Worm (Caenorhabditis elegans) whole organism, mixed stage, embryonic: ENCODE measurements around the gene fntb-1.

Source experiments
- M03D4.4 ChIP-seq: sonication (generic microtip); optimal IDR thresholded peaks from 2 replicates; lab custom pipeline; 2017; ENCODE audit warnings: mild to moderate bottlenecking, missing genetic modification characterization, missing compliant biosample characterization
- bed-3 ChIP-seq: fragments of 200-800 bp; sonication (Bioruptor generic); optimal IDR thresholded peaks from 3 replicates; lab custom pipeline; 2018; ENCODE audit warnings: mild to moderate bottlenecking, missing genetic modification characterization, moderate library complexity, missing compliant biosample characterization
- blmp-1 ChIP-seq: fragments of 150-350 bp; optimal IDR thresholded peaks from 2 replicates; lab custom pipeline; 2014; ENCODE audit warnings: missing biosample characterization, missing genetic modification characterization
- ceh-39 ChIP-seq: fragments of 150-350 bp; optimal IDR thresholded peaks from 2 replicates; lab custom pipeline; 2014; ENCODE audit warnings: missing biosample characterization, missing genetic modification characterization
- ceh-43 ChIP-seq: fragments of 200-800 bp; sonication (Bioruptor generic); optimal IDR thresholded peaks from 2 replicates; lab custom pipeline; 2018; ENCODE audit warnings: mild to moderate bottlenecking, missing genetic modification characterization, moderate library complexity, missing compliant biosample characterization
- ceh-83 ChIP-seq: fragments of 200-800 bp; sonication (Bioruptor generic); optimal IDR thresholded peaks from 2 replicates; lab custom pipeline; 2018; ENCODE audit warnings: mild to moderate bottlenecking, missing genetic modification characterization, missing compliant biosample characterization
- ces-1 ChIP-seq: fragments of 150-350 bp; optimal IDR thresholded peaks from 2 replicates; lab custom pipeline; 2014; ENCODE audit warnings: missing biosample characterization, missing genetic modification reagents, missing genetic modification characterization
- cnd-1 ChIP-seq: fragments of 200-800 bp; sonication (Bioruptor generic); optimal IDR thresholded peaks from 2 replicates; lab custom pipeline; 2018; ENCODE audit warnings: mild to moderate bottlenecking, missing genetic modification characterization, missing compliant biosample characterization
- drap-1 ChIP-seq: fragments of 200-800 bp; sonication (Bioruptor generic); optimal IDR thresholded peaks from 3 replicates; lab custom pipeline; 2018; ENCODE audit warnings: mild to moderate bottlenecking, missing genetic modification characterization, missing compliant biosample characterization
- elt-3 ChIP-seq: fragments of 150-350 bp; optimal IDR thresholded peaks from 2 replicates; lab custom pipeline; 2014; ENCODE audit warnings: missing biosample characterization, missing genetic modification characterization
- flh-1 ChIP-seq: fragments of 200-800 bp; sonication (Bioruptor generic); optimal IDR thresholded peaks from 2 replicates; lab custom pipeline; 2018; ENCODE audit warnings: mild to moderate bottlenecking, missing genetic modification characterization, moderate library complexity, missing compliant biosample characterization
- ham-2 ChIP-seq: fragments of 200-800 bp; sonication (Bioruptor generic); optimal IDR thresholded peaks from 2 replicates; lab custom pipeline; 2018; ENCODE audit warnings: mild to moderate bottlenecking, missing genetic modification characterization, missing compliant biosample characterization
- hlh-1 ChIP-seq: fragments of 150-350 bp; optimal IDR thresholded peaks from 2 replicates; lab custom pipeline; 2014; ENCODE audit warnings: missing biosample characterization, missing genetic modification reagents, missing genetic modification characterization
- lin-13 ChIP-seq: fragments of 150-350 bp; optimal IDR thresholded peaks from 2 replicates; lab custom pipeline; 2014; ENCODE audit warnings: missing biosample characterization, missing genetic modification characterization
- lin-32 ChIP-seq: fragments of 200-800 bp; sonication (Bioruptor generic); optimal IDR thresholded peaks from 2 replicates; lab custom pipeline; 2018; ENCODE audit warnings: mild to moderate bottlenecking, missing genetic modification characterization, missing compliant biosample characterization
- lsy-2 ChIP-seq: fragments of 150-350 bp; optimal IDR thresholded peaks from 2 replicates; lab custom pipeline; 2014; ENCODE audit warnings: missing biosample characterization, missing genetic modification characterization
- mab-5 ChIP-seq: fragments of 150-350 bp; optimal IDR thresholded peaks from 2 replicates; lab custom pipeline; 2014; ENCODE audit warnings: missing biosample characterization, missing genetic modification characterization
- mep-1 ChIP-seq: fragments of 150-350 bp; optimal IDR thresholded peaks from 2 replicates; lab custom pipeline; 2017; ENCODE audit warnings: missing biosample characterization, missing genetic modification reagents, missing genetic modification characterization, inconsistent platforms
- nhr-12 ChIP-seq: fragments of 150-350 bp; optimal IDR thresholded peaks from 2 replicates; lab custom pipeline; 2014; ENCODE audit warnings: missing biosample characterization, missing genetic modification characterization
- nhr-2 ChIP-seq: fragments of 150-350 bp; optimal IDR thresholded peaks from 2 replicates; lab custom pipeline; 2014; ENCODE audit warnings: missing biosample characterization, missing genetic modification characterization
- nhr-28 ChIP-seq: fragments of 150-350 bp; optimal IDR thresholded peaks from 2 replicates; lab custom pipeline; 2014; ENCODE audit warnings: missing biosample characterization, missing genetic modification characterization
- nhr-76 ChIP-seq: sonication (generic microtip); optimal IDR thresholded peaks from 2 replicates; lab custom pipeline; 2017; ENCODE audit warnings: missing biosample characterization, missing genetic modification characterization
- pha-4 ChIP-seq: fragments of 150-350 bp; optimal IDR thresholded peaks from 2 replicates; lab custom pipeline; 2018; ENCODE audit warnings: missing biosample characterization, missing genetic modification reagents, missing genetic modification characterization
- sem-2 ChIP-seq: fragments of 200-800 bp; sonication (Bioruptor generic); optimal IDR thresholded peaks from 2 replicates; lab custom pipeline; 2018; ENCODE audit warnings: mild to moderate bottlenecking, missing genetic modification characterization, missing compliant biosample characterization
- snpc-4 ChIP-seq: fragments of 150-350 bp; optimal IDR thresholded peaks from 2 replicates; lab custom pipeline; 2014; ENCODE audit warnings: missing biosample characterization, missing genetic modification characterization
- sptf-1 ChIP-seq: sonication (generic microtip); optimal IDR thresholded peaks from 2 replicates; lab custom pipeline; 2017; ENCODE audit warnings: mild to moderate bottlenecking, missing genetic modification characterization, moderate library complexity, missing compliant biosample characterization
- tbx-8 ChIP-seq: fragments of 200-800 bp; sonication (Bioruptor generic); optimal IDR thresholded peaks from 2 replicates; lab custom pipeline; 2018; ENCODE audit warnings: mild to moderate bottlenecking, missing genetic modification characterization, moderate library complexity, missing compliant biosample characterization
- unc-39 ChIP-seq: fragments of 150-350 bp; optimal IDR thresholded peaks from 2 replicates; lab custom pipeline; 2014; ENCODE audit warnings: missing biosample characterization, missing genetic modification characterization
- unc-62 ChIP-seq: fragments of 150-350 bp; optimal IDR thresholded peaks from 2 replicates; lab custom pipeline; 2014; ENCODE audit warnings: missing biosample characterization, missing genetic modification reagents, missing genetic modification characterization
- zip-8 ChIP-seq: fragments of 150-350 bp; optimal IDR thresholded peaks from 2 replicates; lab custom pipeline; 2014; ENCODE audit warnings: missing biosample characterization, missing genetic modification characterization
- ztf-11 ChIP-seq: fragments of 150-350 bp; optimal IDR thresholded peaks from 2 replicates; lab custom pipeline; 2014; ENCODE audit warnings: missing biosample characterization, missing genetic modification characterization

The fntb-1 gene

ce11 chrV:14460615-14461102 lies 13.2 kb downstream of the fntb-1 start, which contains the start of gene F08H9.2:
F08H9.2 (plus strand) TSS chrV:14460665.
- no peak for TF ChIP-seq snpc-4 (tag; lab: Kevin White, UChicago)
- no peak for TF ChIP-seq ces-1 (GFP tag; lab: Kevin White, UChicago)
- no peak for TF ChIP-seq ceh-39 (tag; lab: Kevin White, UChicago)
- TF ChIP-seq, all 35 proteins: peak for 0

- TF ChIP-seq lin-13 (tag; lab: Kevin White, UChicago) (no peak), ceh-39 (tag; lab: Kevin White, UChicago) (no peak), nhr-2 (tag; lab: Kevin White, UChicago) (no peak), ztf-11 (tag; lab: Kevin White, UChicago) (no peak), pha-4 (tag; lab: Kevin White, UChicago) (no peak), hlh-1 (no peak), cnd-1 (tag; lab: Kevin White, UChicago) (no peak), sptf-1 (tag; lab: Kevin White, UChicago) (no peak)
- TF ChIP-seq, all 35 proteins: peak for 0
These were observed 15.2 kb downstream of the fntb-1 start for ce11 chrV:14462653-14463052.

ce11 chrV:14463087-14463486 lies 15.6 kb downstream of the fntb-1 start, which contains the start of gene F08H9.3:
F08H9.3 (minus strand) TSS chrV:14463338.
- peak; percentile 7 for TF ChIP-seq cnd-1 (tag; lab: Kevin White, UChicago)
- peak; percentile 14 for TF ChIP-seq drap-1 (GFP tag; lab: Kevin White, UChicago)

ce11 chrV:14464368-14464767 lies 16.9 kb downstream of the fntb-1 start, which contains the start of gene F08H9.4:
F08H9.4 (minus strand) TSS chrV:14464428.
- TF ChIP-seq nhr-76 (tag; lab: Kevin White, UChicago): no peak
- TF ChIP-seq unc-62 (GFP tag; lab: Kevin White, UChicago): no peak
- TF ChIP-seq lin-13 (tag; lab: Kevin White, UChicago): no peak
- no peak for TF ChIP-seq lsy-2 (tag; lab: Kevin White, UChicago)
- TF ChIP-seq cnd-1 (tag; lab: Kevin White, UChicago): no peak
- no peak for TF ChIP-seq tbx-8 (GFP tag; lab: Kevin White, UChicago)
- TF ChIP-seq sem-2: no peak
- TF ChIP-seq ham-2 (GFP tag; lab: Kevin White, UChicago): no peak
- no peak for TF ChIP-seq snpc-4 (tag; lab: Kevin White, UChicago)
- no peak for TF ChIP-seq nhr-2 (tag; lab: Kevin White, UChicago)
- TF ChIP-seq pha-4 (tag; lab: Kevin White, UChicago): no peak
- TF ChIP-seq nhr-12 (tag; lab: Kevin White, UChicago): no peak
- TF ChIP-seq ceh-43 (GFP tag; lab: Kevin White, UChicago): no peak
- TF ChIP-seq blmp-1 (tag; lab: Kevin White, UChicago): no peak
- TF ChIP-seq ceh-39 (tag; lab: Kevin White, UChicago): no peak
- TF ChIP-seq zip-8: no peak

ce11 chrV:14468196-14468874 lies 20.9 kb downstream of the fntb-1 start, which contains the start of gene srz-97:
srz-97 (minus strand) TSS chrV:14468246.
- TF ChIP-seq M03D4.4 (tag; lab: Kevin White, UChicago): no peak
- peak; percentile 1 for TF ChIP-seq ceh-83 (GFP tag; lab: Kevin White, UChicago)
- TF ChIP-seq cnd-1 (tag; lab: Kevin White, UChicago): peak; percentile 64
- TF ChIP-seq unc-39: no peak
- TF ChIP-seq nhr-76 (tag; lab: Kevin White, UChicago): no peak
- TF ChIP-seq drap-1 (GFP tag; lab: Kevin White, UChicago): peak; percentile 53

ce11 chrV:14468931-14469330 lies 21.5 kb downstream of the fntb-1 start, which contains the start of gene clec-57:
clec-57 (plus strand) TSS chrV:14469231.
- TF ChIP-seq elt-3 (tag; lab: Kevin White, UChicago) (no peak), blmp-1 (tag; lab: Kevin White, UChicago) (no peak), nhr-28 (tag; lab: Kevin White, UChicago) (no peak), ham-2 (GFP tag; lab: Kevin White, UChicago) (no peak), lin-32 (GFP tag; lab: Kevin White, UChicago) (no peak), bed-3 (no peak), flh-1 (GFP tag; lab: Kevin White, UChicago) (no peak), nhr-2 (tag; lab: Kevin White, UChicago) (no peak), cnd-1 (tag; lab: Kevin White, UChicago) (no peak), lsy-2 (tag; lab: Kevin White, UChicago) (no peak), mep-1 (no peak), sem-2 (no peak), mab-5 (tag; lab: Kevin White, UChicago) (no peak), unc-62 (GFP tag; lab: Kevin White, UChicago) (no peak), zip-8 (no peak), ztf-11 (tag; lab: Kevin White, UChicago) (no peak), snpc-4 (tag; lab: Kevin White, UChicago) (no peak), nhr-12 (tag; lab: Kevin White, UChicago) (no peak), ceh-83 (GFP tag; lab: Kevin White, UChicago) (no peak), ces-1 (GFP tag; lab: Kevin White, UChicago) (no peak)
